Fruit fly (Drosophila melanogaster): ENCODE measurements around the gene Gba1b.

The Gba1b gene

DNA sequence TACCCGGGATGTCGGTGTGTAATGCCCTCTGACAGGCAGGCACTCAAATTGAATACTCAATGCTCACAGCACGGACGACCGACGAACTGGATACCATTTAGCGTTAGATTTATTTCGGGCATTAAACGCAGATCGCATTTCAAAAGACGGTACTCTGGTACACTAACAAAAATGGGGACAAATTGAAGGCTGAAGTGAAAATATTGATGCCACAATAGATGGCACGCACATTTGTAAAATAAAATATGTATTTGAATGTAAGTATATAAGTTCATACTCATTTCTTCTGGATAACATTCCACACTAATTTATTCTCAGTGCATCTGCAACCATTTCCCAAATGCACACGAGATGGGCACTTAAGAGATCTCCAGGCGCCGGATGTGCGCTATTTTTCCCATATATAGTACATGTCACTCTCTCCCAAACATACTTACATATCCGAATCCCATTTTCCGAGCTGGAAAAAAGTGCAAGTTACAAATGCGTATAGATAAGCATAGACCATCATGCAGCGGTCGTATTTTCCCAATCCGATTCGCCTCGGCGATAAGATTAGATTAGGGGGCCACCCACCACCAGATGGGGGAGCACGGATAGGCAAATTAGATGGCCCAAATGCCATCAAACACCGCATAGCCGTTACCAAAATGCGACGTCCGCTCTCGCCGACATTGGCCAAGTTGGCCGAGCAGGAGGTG lies 5.1 kb downstream of the Gba1b start, which contains the start of gene CG10301 (continued):
- TF ChIP-seq GATAe (GFP tag; conservative IDR thresholded peaks at IDR 0.05) (0 out of 2 replicates have a peak, but pooled peaks have one; percentile 19), CG1529 (GFP tag; optimal IDR thresholded peaks at IDR 0.05) (peak; percentile 58), H2.0 (GFP tag; IDR thresholded peaks at IDR 0.05) (peak; percentile 56; the same call in 1 of the 2 replicates), Lhr (GFP tag; optimal IDR thresholded peaks at IDR 0.05) (peak; percentile 40), Rx (GFP tag; IDR thresholded peaks at IDR 0.05) (peak; percentile 39), CG2712 (tag; optimal IDR thresholded peaks at IDR 0.05) (peak; percentile 77), CG18764 (GFP tag; optimal IDR thresholded peaks at IDR 0.05) (peak; percentile 47), CG9727 (GFP tag; optimal IDR thresholded peaks at IDR 0.05) (peak; percentile 79), CG4424 (GFP tag; optimal IDR thresholded peaks at IDR 0.05) (peak; percentile 59), Fer3 (tag; optimal IDR thresholded peaks at IDR 0.05) (peak; percentile 8), scrt (GFP tag; optimal IDR thresholded peaks at IDR 0.05) (no peak), Ets65A (GFP tag) (peak; percentile 90), Rfx (GFP tag; IDR thresholded peaks at IDR 0.05) (no peak), gsb-n (tag; optimal IDR thresholded peaks at IDR 0.05) (peak; percentile 48), CG18262 (tag; optimal IDR thresholded peaks at IDR 0.05) (peak; percentile 74), jing (GFP tag; optimal IDR thresholded peaks at IDR 0.05) (peak; percentile 42), CG10366 (GFP tag; IDR thresholded peaks at IDR 0.05) (peak; percentile 53), CG8944 (GFP tag; optimal IDR thresholded peaks at IDR 0.05) (peak; percentile 22), sqz (GFP tag; optimal IDR thresholded peaks at IDR 0.05) (peak; percentile 31), CG16815 (GFP tag; optimal IDR thresholded peaks at IDR 0.05) (peak; percentile 63), CG9437 (GFP tag; optimal IDR thresholded peaks at IDR 0.05) (peak; percentile 12), mam (GFP tag; optimal IDR thresholded peaks at IDR 0.05) (peak; percentile 13), aop (GFP tag; IDR thresholded peaks at IDR 0.05) (0 out of 2 replicates have a peak, but pooled peaks have one; percentile 38), ATbp (GFP tag; optimal IDR thresholded peaks at IDR 0.05) (peak; percentile 56), Atf-2 (GFP tag; optimal IDR thresholded peaks at IDR 0.05) (peak; percentile 46), CG14710 (tag; optimal IDR thresholded peaks at IDR 0.05) (peak; percentile 78), Six4 (GFP tag; optimal IDR thresholded peaks at IDR 0.05) (peak; percentile 73), kah (GFP tag; optimal IDR thresholded peaks at IDR 0.05) (peak; percentile 34), wek (GFP tag; optimal IDR thresholded peaks at IDR 0.05) (peak; percentile 10), CG32772 (GFP tag; IDR thresholded peaks at IDR 0.05) (peak; percentile 49; the same call in 1 of the 2 replicates), CG7839 (tag; optimal IDR thresholded peaks at IDR 0.05) (peak; percentile 60), CG13424 (tag; optimal IDR thresholded peaks at IDR 0.05) (peak; percentile 60), nau (GFP tag; optimal IDR thresholded peaks at IDR 0.05) (peak; percentile 79), Abd-B (GFP tag; optimal IDR thresholded peaks at IDR 0.05) (peak; percentile 43), Chrac-16 (GFP tag; optimal IDR thresholded peaks at IDR 0.05) (peak; percentile 68), CG4707 (GFP tag; optimal IDR thresholded peaks at IDR 0.05) (peak; percentile 21), org-1 (GFP tag; optimal IDR thresholded peaks at IDR 0.05) (peak; percentile 35), CG8290 (GFP tag; optimal IDR thresholded peaks at IDR 0.05) (peak; percentile 24), CG8290 (tag; optimal IDR thresholded peaks at IDR 0.05) (no peak), CG17802 (tag; optimal IDR thresholded peaks at IDR 0.05) (peak; percentile 35), CG33557 (GFP tag; optimal IDR thresholded peaks at IDR 0.05) (peak; percentile 61), zen (tag; optimal IDR thresholded peaks at IDR 0.05) (peak; percentile 84), CG14441 (GFP tag; IDR thresholded peaks at IDR 0.05) (peak; percentile 51), lmd (GFP tag; IDR thresholded peaks at IDR 0.05) (peak; percentile 62), vnd (GFP tag; IDR thresholded peaks at IDR 0.05; ENCODE audit: partially characterized antibody) (no peak), Hr3 (GFP tag; optimal IDR thresholded peaks at IDR 0.05) (peak; percentile 47), odd (GFP tag; optimal IDR thresholded peaks at IDR 0.05) (peak; percentile 25), zf30C (GFP tag; optimal IDR thresholded peaks at IDR 0.05) (peak; percentile 81), CG8924 (tag; optimal IDR thresholded peaks at IDR 0.05) (peak; percentile 68), pho (GFP tag; optimal IDR thresholded peaks at IDR 0.05) (no peak)
